Worm (Caenorhabditis elegans) whole organism, L4 larva: ENCODE results near the gene rhgf-1.
A peak's percentile ranks its signal among the peaks of the same experiment; 100 is the strongest.

ENCODE experiments used
- F37D6.2 ChIP-seq: sonication (generic microtip); optimal IDR thresholded peaks from 2 replicates; lab custom pipeline; 2016; ENCODE audit warnings: mild to moderate bottlenecking, missing genetic modification characterization, missing compliant biosample characterization
- ceh-82 ChIP-seq: sonication (generic microtip); optimal IDR thresholded peaks from 2 replicates; lab custom pipeline; 2017; ENCODE audit warnings: missing biosample characterization, missing genetic modification characterization
- dpl-1 ChIP-seq: fragments of 150-350 bp; optimal IDR thresholded peaks from 2 replicates; lab custom pipeline; 2014; ENCODE audit warnings: missing biosample characterization, missing genetic modification reagents, missing genetic modification characterization
- dve-1 ChIP-seq: sonication (generic microtip); optimal IDR thresholded peaks from 2 replicates; lab custom pipeline; 2017; ENCODE audit warnings: antibody characterized with exemption, mild to moderate bottlenecking, missing genetic modification characterization, missing compliant biosample characterization; ENCODE audit not compliant: insufficient read depth
- egl-27 ChIP-seq: sonication (generic microtip); optimal IDR thresholded peaks from 3 replicates; lab custom pipeline; 2017; ENCODE audit warnings: missing biosample characterization, missing genetic modification reagents, missing genetic modification characterization
- nhr-11 ChIP-seq: fragments of 150-350 bp; optimal IDR thresholded peaks from 2 replicates; lab custom pipeline; 2014; ENCODE audit warnings: missing biosample characterization, missing genetic modification characterization
- nhr-237 ChIP-seq: sonication (generic microtip); optimal IDR thresholded peaks from 2 replicates; lab custom pipeline; 2017; ENCODE audit warnings: missing biosample characterization, missing genetic modification characterization
- nhr-25 ChIP-seq: sonication (generic microtip); optimal IDR thresholded peaks from 2 replicates; lab custom pipeline; 2017; ENCODE audit warnings: missing genetic modification characterization, mild to moderate bottlenecking, missing compliant biosample characterization, antibody characterized with exemption, moderate library complexity, borderline replicate concordance; ENCODE audit not compliant: insufficient read depth
- nhr-77 ChIP-seq: fragments of 150-350 bp; optimal IDR thresholded peaks from 2 replicates; lab custom pipeline; 2014; ENCODE audit warnings: missing biosample characterization, missing genetic modification characterization
- zfp-2 ChIP-seq: sonication (generic microtip); optimal IDR thresholded peaks from 2 replicates; lab custom pipeline; 2016; ENCODE audit warnings: mild to moderate bottlenecking, missing genetic modification characterization, missing compliant biosample characterization

DNA sequence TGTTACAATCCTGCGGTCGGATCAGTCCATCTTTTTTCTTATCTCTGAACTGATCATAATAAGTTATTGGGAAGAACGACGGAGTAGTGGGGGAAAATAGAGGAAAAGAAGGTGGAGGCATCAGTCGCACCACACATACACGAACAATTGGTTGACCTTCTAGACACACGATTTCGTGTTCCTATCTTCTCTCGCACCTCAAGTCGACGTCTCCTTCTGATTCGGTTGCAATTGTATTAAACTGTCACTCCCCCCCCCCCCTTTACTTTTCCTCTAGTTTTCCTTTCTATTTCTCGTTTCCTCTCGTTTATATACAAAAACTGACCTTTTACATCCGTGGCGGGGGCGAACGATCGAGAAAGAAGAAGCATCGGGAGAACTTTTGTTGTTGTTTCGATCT is 20.4 kb downstream of the rhgf-1 start:
- TF ChIP-seq nhr-77 (tag; lab: Kevin White, UChicago) (no peak), dve-1 (tag; lab: Kevin White, UChicago) (no peak), nhr-237 (tag; lab: Kevin White, UChicago) (no peak), F37D6.2 (tag; lab: Kevin White, UChicago) (no peak), egl-27 (tag; lab: Kevin White, UChicago) (no peak), zfp-2 (tag; lab: Kevin White, UChicago) (no peak), nhr-25 (peak; percentile 25), dpl-1 (GFP tag; lab: Kevin White, UChicago) (no peak), nhr-11 (tag; lab: Kevin White, UChicago) (no peak), ceh-82 (tag; lab: Kevin White, UChicago) (no peak)
